Fruit fly (Drosophila melanogaster) whole organism, adult: ENCODE measurements around the gene CG13679.

Experiments
- CG11617 ChIP-seq: fragments of 200-800 bp; sonication (Bioruptor generic); optimal IDR thresholded peaks from 2 replicates; lab custom pipeline; 2017; ENCODE audit warnings: mild to moderate bottlenecking, missing biosample characterization, missing genetic modification reagents, missing genetic modification characterization
- CG12768 ChIP-seq: fragments of 200-800 bp; sonication (Bioruptor generic); optimal IDR thresholded peaks from 2 replicates; lab custom pipeline; 2017; ENCODE audit warnings: missing biosample characterization, missing genetic modification characterization, mild to moderate bottlenecking, moderate library complexity, missing genetic modification reagents
- CG14711 ChIP-seq: fragments of 200-800 bp; sonication (Bioruptor generic); optimal IDR thresholded peaks from 2 replicates; lab custom pipeline; 2018; ENCODE audit warnings: missing biosample characterization, mild to moderate bottlenecking, missing genetic modification characterization, moderate library complexity
- CG1620 ChIP-seq: fragments of 200-800 bp; sonication (Bioruptor generic); optimal IDR thresholded peaks from 2 replicates; lab custom pipeline; 2016; ENCODE audit warnings: missing biosample characterization, missing genetic modification characterization
- CG33017 ChIP-seq: fragments of 200-800 bp; sonication (Bioruptor generic); optimal IDR thresholded peaks from 2 replicates; lab custom pipeline; 2018; ENCODE audit warnings: missing biosample characterization, mild to moderate bottlenecking, missing genetic modification characterization, moderate library complexity
- CG5204 ChIP-seq: fragments of 200-800 bp; sonication (Bioruptor generic); optimal IDR thresholded peaks from 2 replicates; lab custom pipeline; 2016; ENCODE audit warnings: missing biosample characterization, missing genetic modification characterization
- CG7045 ChIP-seq: fragments of 200-800 bp; sonication (Bioruptor generic); optimal IDR thresholded peaks from 2 replicates; lab custom pipeline; 2017; ENCODE audit warnings: missing biosample characterization, mild to moderate bottlenecking, missing genetic modification characterization
- CG7101 ChIP-seq: fragments of 200-800 bp; sonication (Bioruptor generic); optimal IDR thresholded peaks from 2 replicates; lab custom pipeline; 2018; ENCODE audit warnings: missing biosample characterization, mild to moderate bottlenecking, missing genetic modification characterization, moderate library complexity
- Clk ChIP-seq: fragments of 200-800 bp; sonication (Bioruptor generic); optimal IDR thresholded peaks from 2 replicates; lab custom pipeline; 2017; ENCODE audit warnings: missing biosample characterization, missing genetic modification characterization
- Crg-1 ChIP-seq: fragments of 200-800 bp; sonication (Bioruptor generic); optimal IDR thresholded peaks from 2 replicates; lab custom pipeline; 2016; ENCODE audit warnings: missing biosample characterization, missing genetic modification characterization
- Hr96 ChIP-seq: fragments of 200-800 bp; sonication (Bioruptor generic); optimal IDR thresholded peaks from 2 replicates; lab custom pipeline; 2016; ENCODE audit warnings: missing biosample characterization, missing genetic modification characterization
- Mnt ChIP-seq: fragments of 200-800 bp; sonication (Bioruptor generic); optimal IDR thresholded peaks from 2 replicates; lab custom pipeline; 2016; ENCODE audit warnings: missing biosample characterization, mild to moderate bottlenecking, missing genetic modification characterization
- bab1 ChIP-seq: fragments of 200-800 bp; sonication (Bioruptor generic); optimal IDR thresholded peaks from 3 replicates; lab custom pipeline; 2019; ENCODE audit warnings: missing biosample characterization, mild to moderate bottlenecking, missing genetic modification characterization, moderate library complexity
- cic ChIP-seq: fragments of 200-800 bp; sonication (Bioruptor generic); optimal IDR thresholded peaks from 2 replicates; lab custom pipeline; 2017; ENCODE audit warnings: missing biosample characterization, mild to moderate bottlenecking, missing genetic modification characterization, moderate library complexity
- cnc ChIP-seq, 2 experiments: fragments of >200 bp; optimal IDR thresholded peaks; 2 replicates each; lab custom pipeline; 2017
- kay ChIP-seq: fragments of 200-800 bp; sonication (Bioruptor generic); peaks from one replicate; lab custom pipeline; 2016; ENCODE audit warnings: missing biosample characterization, missing genetic modification characterization, borderline replicate concordance
- ovo ChIP-seq: fragments of 200-800 bp; sonication (Bioruptor generic); optimal IDR thresholded peaks from 2 replicates; lab custom pipeline; 2016; ENCODE audit warnings: missing biosample characterization, missing genetic modification characterization
- pad ChIP-seq: fragments of 200-800 bp; sonication (Bioruptor generic); optimal IDR thresholded peaks from 3 replicates; lab custom pipeline; 2017; ENCODE audit warnings: missing biosample characterization, missing genetic modification characterization, mild to moderate bottlenecking, moderate library complexity, missing genetic modification reagents
- tj ChIP-seq: fragments of 200-800 bp; sonication (Bioruptor generic); optimal IDR thresholded peaks from 3 replicates; lab custom pipeline; 2017; ENCODE audit warnings: missing biosample characterization, mild to moderate bottlenecking, missing genetic modification characterization, moderate library complexity
- toe ChIP-seq: fragments of 200-800 bp; sonication (Bioruptor generic); optimal IDR thresholded peaks from 2 replicates; lab custom pipeline; 2016; ENCODE audit warnings: missing biosample characterization, missing genetic modification characterization

The CG13679 gene

DNA sequence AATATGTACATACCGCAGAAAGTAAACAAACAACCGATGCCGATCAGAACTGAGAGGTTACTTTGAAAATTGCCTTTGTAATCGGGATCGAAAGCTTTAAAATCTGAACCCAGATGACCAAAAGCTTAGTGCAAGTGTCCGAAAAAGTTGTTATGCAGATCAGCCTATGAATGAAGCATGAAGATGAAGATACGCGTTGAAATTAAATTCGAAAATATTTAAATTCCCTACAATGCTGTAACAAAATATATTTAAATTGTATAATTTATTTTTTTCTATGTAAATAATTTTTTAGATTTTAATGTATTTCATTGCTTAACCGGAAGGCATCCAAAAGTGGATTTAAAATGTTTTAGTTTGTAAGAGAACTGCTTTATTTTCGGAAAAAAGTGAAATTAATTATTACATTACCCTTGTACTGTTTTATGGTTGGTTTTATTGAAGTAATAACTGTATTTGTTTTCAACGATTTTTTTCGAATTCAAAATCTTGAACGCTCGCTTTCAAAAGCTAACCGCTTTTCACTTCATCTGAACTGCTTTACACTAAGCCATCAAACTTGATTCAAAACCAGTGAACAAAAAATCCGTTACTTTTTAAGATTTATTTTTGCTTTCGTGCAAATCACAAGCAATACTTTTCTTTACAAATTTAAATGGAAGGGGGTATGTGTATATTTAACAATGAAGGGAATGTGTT is 42.7 kb upstream of the CG13679 start, which contains the start of gene CG43886:
Gene CG43886, minus strand, starts transcription at position 51 of the 699 bp plus-strand sequence.
- TF ChIP-seq tj (GFP tag; lab: Kevin White, UChicago), result peak; percentile 39
- TF ChIP-seq CG14711, result no peak

DNA sequence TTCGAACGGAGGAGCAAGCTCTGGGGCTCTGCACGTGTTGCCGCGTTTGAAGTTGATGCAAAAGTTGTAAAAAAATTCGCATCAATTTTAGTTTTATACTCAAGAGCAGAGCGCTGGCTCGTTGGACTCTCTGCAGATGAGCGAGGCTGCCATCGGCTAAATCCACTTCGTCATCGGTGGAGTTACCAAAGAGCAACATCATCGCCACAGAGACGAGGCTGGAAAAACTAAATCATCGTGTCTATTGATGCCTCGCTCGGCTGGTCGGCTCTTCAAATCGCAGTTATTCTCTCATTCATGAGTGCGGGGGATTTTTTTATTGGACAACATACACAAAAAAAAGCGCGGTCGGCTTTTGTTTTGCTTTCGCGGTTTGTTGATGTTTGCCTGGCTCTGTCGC is 37.2 kb upstream of the CG13679 start, which contains the start of gene CG13675:
Gene CG13675, minus strand, starts transcription at position 83 of the 400 bp plus-strand sequence.
- TF ChIP-seq pad (GFP tag; lab: Kevin White, UChicago) (no peak), Crg-1 (GFP tag; lab: Kevin White, UChicago) (no peak), bab1 (GFP tag; lab: Kevin White, UChicago) (no peak), CG33017 (tag; lab: Kevin White, UChicago) (no peak), CG7101 (tag; lab: Kevin White, UChicago) (no peak), CG7045 (no peak), kay (GFP tag; lab: Kevin White, UChicago) (no peak), cic (GFP tag; lab: Kevin White, UChicago) (no peak), CG12768 (GFP tag; lab: Kevin White, UChicago) (no peak)

DNA sequence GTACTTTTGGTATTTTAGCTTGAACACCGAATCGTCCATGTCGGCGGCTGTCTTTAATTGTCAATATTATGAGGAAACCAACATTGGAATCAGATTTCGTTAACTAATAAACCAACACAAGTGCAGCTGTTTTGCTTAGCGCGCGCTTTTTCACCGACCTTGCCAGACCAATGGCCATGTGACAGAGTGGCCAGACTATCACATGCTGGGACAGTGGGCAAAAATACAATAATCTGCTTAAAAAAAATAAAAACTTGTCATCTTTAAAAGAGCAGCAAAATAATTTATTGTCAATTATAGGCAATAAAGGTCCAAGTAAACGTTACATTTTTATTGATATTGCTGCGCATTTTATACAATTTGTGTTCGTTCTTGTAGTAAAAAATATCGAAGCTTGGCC is 26.8 kb upstream of the CG13679 start, which contains the start of gene RecQ4:
Gene RecQ4, minus strand, starts transcription at position 161 of the 400 bp plus-strand sequence.
- no peak for TF ChIP-seq CG7101 (tag; lab: Kevin White, UChicago)
- no peak for TF ChIP-seq kay (GFP tag; lab: Kevin White, UChicago)
- no peak for TF ChIP-seq ovo (GFP tag; lab: Kevin White, UChicago)
- no peak for TF ChIP-seq Mnt
- no peak for TF ChIP-seq toe (GFP tag; lab: Kevin White, UChicago)
- TF ChIP-seq tj (GFP tag; lab: Kevin White, UChicago), result peak; percentile 97
- no peak for TF ChIP-seq Clk (GFP tag; lab: Kevin White, UChicago)
- peak; percentile 35 for TF ChIP-seq bab1 (GFP tag; lab: Kevin White, UChicago)
- TF ChIP-seq Hr96 (GFP tag; lab: Kevin White, UChicago), result no peak
- TF ChIP-seq cnc (optimal IDR thresholded peaks at IDR 0.05; lab: Kevin White, UChicago), result no peak
- no peak for TF ChIP-seq CG14711
- no peak for TF ChIP-seq CG5204
- TF ChIP-seq CG11617 (GFP tag; lab: Kevin White, UChicago), result no peak
- no peak for TF ChIP-seq CG1620 (GFP tag; lab: Kevin White, UChicago)

DNA sequence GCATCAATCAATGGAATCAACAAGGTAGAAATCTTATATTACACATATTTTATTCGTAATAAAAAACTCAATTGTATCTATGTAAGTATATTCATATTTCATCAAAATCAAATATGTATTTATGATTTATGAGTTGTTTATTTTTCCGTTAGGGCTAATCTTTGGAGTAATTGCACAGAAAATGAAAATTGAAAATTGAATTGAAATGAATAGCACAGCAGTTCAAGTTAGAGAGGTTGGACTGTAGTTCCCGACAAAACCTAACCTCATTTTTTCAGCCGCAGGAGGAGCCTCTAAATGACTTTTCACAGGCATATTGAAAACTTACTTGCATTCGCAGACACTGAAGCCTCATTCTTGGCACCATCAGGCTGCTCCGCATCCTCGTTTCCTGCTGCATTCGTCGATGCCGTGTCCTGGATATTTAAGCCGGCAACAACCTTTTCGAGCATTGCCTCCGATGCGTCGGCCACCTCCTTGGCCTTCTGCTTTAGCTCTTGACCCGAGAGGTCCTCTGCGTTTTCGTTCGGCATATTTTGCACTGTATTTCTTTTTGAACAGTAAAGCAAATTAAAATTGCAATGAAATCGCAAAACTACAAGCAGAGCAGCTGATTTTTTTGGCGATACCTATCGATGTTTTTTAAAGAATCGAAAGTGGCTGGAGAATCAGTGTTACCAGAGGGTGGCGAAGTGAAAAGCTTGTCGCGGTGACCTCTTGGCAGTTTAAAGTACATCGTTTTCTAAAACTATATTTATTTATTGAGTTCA is 24.6 kb upstream of the CG13679 start, which contains the start of gene Nmt:
Gene Nmt, minus strand, starts transcription at position 635 of the 770 bp plus-strand sequence.
- TF ChIP-seq tj (GFP tag; lab: Kevin White, UChicago), result peak; percentile 6
- no peak for TF ChIP-seq CG5204
- TF ChIP-seq CG7045, result peak; percentile 9
- no peak for TF ChIP-seq kay (GFP tag; lab: Kevin White, UChicago)
- peak; percentile 6 for TF ChIP-seq cic (GFP tag; lab: Kevin White, UChicago)
- no peak for TF ChIP-seq CG12768 (GFP tag; lab: Kevin White, UChicago)
- peak; percentile 2 for TF ChIP-seq CG11617 (GFP tag; lab: Kevin White, UChicago)
- TF ChIP-seq CG7101 (tag; lab: Kevin White, UChicago), result peak; percentile 14
- no peak for TF ChIP-seq toe (GFP tag; lab: Kevin White, UChicago)
- peak; percentile 42 for TF ChIP-seq CG14711
- TF ChIP-seq Mnt, result no peak
- TF ChIP-seq Clk (GFP tag; lab: Kevin White, UChicago), result no peak
- TF ChIP-seq CG33017 (tag; lab: Kevin White, UChicago), result peak; percentile 32

DNA sequence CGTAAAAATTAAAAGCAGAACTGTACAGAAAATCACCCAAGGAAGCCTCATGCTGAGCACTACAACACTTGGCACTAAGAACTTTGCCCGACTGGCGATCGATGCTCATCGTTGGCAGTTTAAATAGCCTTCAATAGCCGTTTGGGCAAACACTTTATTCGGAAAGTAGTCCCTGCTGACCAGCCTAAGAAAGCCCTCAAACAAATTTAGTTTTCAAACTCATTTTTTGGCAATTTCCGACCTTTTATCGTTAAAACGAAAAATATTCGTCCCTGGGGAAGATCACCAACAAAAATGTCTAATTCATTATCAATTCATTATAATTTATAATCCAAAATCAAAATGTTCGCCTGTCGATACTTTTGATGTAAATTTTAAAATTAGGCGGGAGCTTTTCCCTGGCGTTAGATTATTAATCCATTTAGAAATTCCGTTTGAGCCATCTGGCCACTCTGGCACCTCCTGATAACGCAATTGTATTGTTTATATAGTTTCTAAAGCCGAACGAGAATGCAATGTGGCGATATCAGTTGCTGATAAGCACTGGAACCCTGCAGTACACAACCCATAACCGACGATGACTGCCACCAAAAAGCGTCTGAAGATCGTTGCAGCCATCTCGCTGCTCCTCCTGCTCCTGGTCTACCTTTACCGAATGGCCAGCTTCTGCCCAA is 22.0 kb upstream of the CG13679 start, which contains the start of the genes mthl7 and Uxs:
Gene mthl7, minus strand, starts transcription at position 51 of the 674 bp plus-strand sequence.
Gene Uxs, plus strand, starts transcription at position 460 of the 674 bp plus-strand sequence.
- no peak for TF ChIP-seq toe (GFP tag; lab: Kevin White, UChicago)
- peak; percentile 4 for TF ChIP-seq CG14711
- peak; percentile 84 for TF ChIP-seq cic (GFP tag; lab: Kevin White, UChicago)
- TF ChIP-seq pad (GFP tag; lab: Kevin White, UChicago), result no peak
- TF ChIP-seq Clk (GFP tag; lab: Kevin White, UChicago), result no peak
- TF ChIP-seq bab1 (GFP tag; lab: Kevin White, UChicago), result peak; percentile 32
- TF ChIP-seq Mnt, result peak; percentile 53
